Fruit fly (Drosophila melanogaster): Measurements from ENCODE around the gene ATP6AP2.

- TF ChIP-seq CG8478 (optimal IDR thresholded peaks at IDR 0.05): no peak
- no peak for TF ChIP-seq pan (optimal IDR thresholded peaks at IDR 0.05)
- no peak for TF ChIP-seq EcR (GFP tag; optimal IDR thresholded peaks at IDR 0.05)
- no peak for TF ChIP-seq usp (GFP tag; optimal IDR thresholded peaks at IDR 0.05)
These were observed 25.6 kb upstream of the ATP6AP2 start for dm6 chr3R:9234756-9235255.
